Worm (Caenorhabditis elegans): ENCODE measurements around the gene C31H2.3.

- TF ChIP-seq daf-12 (tag; optimal IDR thresholded peaks at IDR 0.05) (no peak), ama-1 (optimal IDR thresholded peaks at IDR 0.05) (no peak), zag-1 (tag; optimal IDR thresholded peaks at IDR 0.05) (no peak), fkh-10 (GFP tag; optimal IDR thresholded peaks at IDR 0.05) (no peak), fos-1 (tag; optimal IDR thresholded peaks at IDR 0.05) (no peak), ZK546.5 (tag; optimal IDR thresholded peaks at IDR 0.05) (no peak), skn-1 (tag; optimal IDR thresholded peaks at IDR 0.05) (no peak), ztf-4 (tag; optimal IDR thresholded peaks at IDR 0.05) (no peak), nhr-76 (tag; optimal IDR thresholded peaks at IDR 0.05) (no peak), nhr-77 (tag; optimal IDR thresholded peaks at IDR 0.05) (no peak), lin-39 (tag; optimal IDR thresholded peaks at IDR 0.05) (no peak), egl-5 (tag; optimal IDR thresholded peaks at IDR 0.05) (no peak)
Observed at ce11 chrX:5124288-5124687, 29.9 kb downstream of the C31H2.3 start.
